Worm (Caenorhabditis elegans): ENCODE results near the gene mbk-1.

ce11 chrX:14872817-14873469 is 48.6 kb upstream of the mbk-1 start, which contains the start of gene F31F6.3:
- TF ChIP-seq him-1 (tag; optimal IDR thresholded peaks at IDR 0.05) (no peak), W03F9.2 (tag; optimal IDR thresholded peaks at IDR 0.05) (no peak)
